Fruit fly (Drosophila melanogaster) whole organism, adult: ENCODE data around the gene Psf2.

Experiments
- Crg-1 ChIP-seq: fragments of 200-800 bp; sonication (Bioruptor generic); optimal IDR thresholded peaks from 2 replicates; lab custom pipeline; 2016; ENCODE audit warnings: missing biosample characterization, missing genetic modification characterization
- tj ChIP-seq: fragments of 200-800 bp; sonication (Bioruptor generic); optimal IDR thresholded peaks from 3 replicates; lab custom pipeline; 2017; ENCODE audit warnings: missing biosample characterization, mild to moderate bottlenecking, missing genetic modification characterization, moderate library complexity

DNA sequence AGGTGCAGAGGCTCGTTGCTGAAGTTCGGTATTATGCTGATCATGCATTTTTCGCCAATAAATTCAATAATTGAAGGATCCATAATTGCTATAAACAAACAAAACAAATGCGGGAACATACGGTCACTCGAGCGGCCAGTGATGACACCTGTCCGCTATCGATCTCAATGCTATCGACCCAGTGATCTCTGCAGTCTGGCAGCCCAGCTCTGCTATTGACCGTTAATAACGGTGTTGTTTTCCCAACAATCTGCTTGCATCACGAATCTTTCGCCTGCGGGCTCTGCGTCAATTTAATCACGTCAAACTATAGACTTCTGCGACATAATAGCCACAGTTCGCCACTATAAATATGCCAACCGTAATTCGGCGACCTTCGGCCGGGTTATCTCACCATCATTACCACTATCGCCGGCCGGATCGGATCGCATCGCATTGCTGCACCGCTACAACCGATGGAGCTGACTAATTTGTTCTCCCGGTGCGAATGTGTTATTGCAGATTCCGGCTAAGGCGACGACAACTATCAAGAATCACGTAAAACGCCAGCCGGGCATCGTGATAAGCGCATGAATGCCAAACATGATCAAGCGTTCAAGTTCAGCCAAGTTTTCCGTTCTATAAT lies at the start of gene Psf2:
- TF ChIP-seq Crg-1 (GFP tag; lab: Kevin White, UChicago), result no peak
- peak; percentile 20 for TF ChIP-seq tj
